1 worm cellular context compared by ENCODE assay signal in genomic region chrIII:5096741-5097140, ce11.
A peak's percentile ranks its signal among the peaks of the same experiment; 100 is the strongest.
TF ChIP-seq lines count a peak whose summit lies in the region.

No protein-coding gene starts in this region.

TF ChIP-seq in whole organism, L1 larva, 84 proteins besides CTCF, POLR2A, EP300 and RAD21 (continued from another document):
- TF ChIP-seq ama-1 (optimal IDR thresholded peaks at IDR 0.05; lab: Kevin White, UChicago): no peak
- no peak for TF ChIP-seq hpl-2 (GFP tag; optimal IDR thresholded peaks at IDR 0.05; lab: Kevin White, UChicago)
- no peak for TF ChIP-seq jun-1 (tag; optimal IDR thresholded peaks at IDR 0.05; lab: Kevin White, UChicago)
- no peak for TF ChIP-seq dsc-1 (tag; optimal IDR thresholded peaks at IDR 0.05; lab: Kevin White, UChicago)
- TF ChIP-seq lin-14 (GFP tag; optimal IDR thresholded peaks at IDR 0.05; lab: Kevin White, UChicago): peak; percentile 29
- TF ChIP-seq blmp-1 (tag; optimal IDR thresholded peaks at IDR 0.05; lab: Kevin White, UChicago): peak; percentile 84
- TF ChIP-seq dpl-1 (GFP tag; optimal IDR thresholded peaks at IDR 0.05; lab: Kevin White, UChicago): no peak
- TF ChIP-seq nhr-84 (tag; optimal IDR thresholded peaks at IDR 0.05; lab: Kevin White, UChicago): no peak
- TF ChIP-seq zag-1 (tag; optimal IDR thresholded peaks at IDR 0.05; lab: Kevin White, UChicago): no peak
- no peak for TF ChIP-seq sox-4 (tag; optimal IDR thresholded peaks at IDR 0.05; lab: Kevin White, UChicago)
- no peak for TF ChIP-seq alr-1 (tag; optimal IDR thresholded peaks at IDR 0.05; lab: Kevin White, UChicago; ENCODE audit: borderline replicate concordance)
- TF ChIP-seq nhr-85 (tag; lab: Kevin White, UChicago): peak; percentile 60
- peak; percentile 10 for TF ChIP-seq tbx-2 (tag; optimal IDR thresholded peaks at IDR 0.05; lab: Kevin White, UChicago)
TF ChIP-seq in whole organism, L1 larva: peak in this region for 9.
